Fruit fly (Drosophila melanogaster) whole organism, wandering third instar larva: ENCODE measurements around the gene Vap33.
A peak's percentile ranks its signal among the peaks of the same experiment; 100 is the strongest.

Experiments used
- Abd-B ChIP-seq: fragments of >200 bp; optimal IDR thresholded peaks from 2 replicates; lab custom pipeline; 2017; ENCODE audit warnings: missing biosample characterization, missing genetic modification characterization
- CG9705 ChIP-seq: fragments of 200-800 bp; sonication (Bioruptor generic); optimal IDR thresholded peaks from 2 replicates; lab custom pipeline; 2018; ENCODE audit warnings: missing biosample characterization, mild to moderate bottlenecking, missing genetic modification characterization
- Dfd ChIP-seq: fragments of >200 bp; optimal IDR thresholded peaks from 2 replicates; lab custom pipeline; 2017; ENCODE audit warnings: missing biosample characterization, missing genetic modification characterization
- GATAd ChIP-seq: sonication (Bioruptor generic); optimal IDR thresholded peaks from 2 replicates; lab custom pipeline; 2016; ENCODE audit warnings: missing biosample characterization, missing genetic modification characterization
- HLH106 ChIP-seq: fragments of 200-800 bp; optimal IDR thresholded peaks from 3 replicates; lab custom pipeline; 2019; ENCODE audit warnings: missing biosample characterization, mild to moderate bottlenecking, missing genetic modification characterization, moderate library complexity
- Hnf4 ChIP-seq: fragments of 200-800 bp; sonication (Bioruptor generic); optimal IDR thresholded peaks from 2 replicates; lab custom pipeline; 2016; ENCODE audit warnings: missing biosample characterization, mild to moderate bottlenecking, missing genetic modification characterization
- Hr78 ChIP-seq: fragments of >200 bp; optimal IDR thresholded peaks from 2 replicates; lab custom pipeline; 2017; ENCODE audit warnings: missing biosample characterization, missing genetic modification characterization
- Hr83 ChIP-seq: fragments of 200-300 bp; sonication (Bioruptor generic); optimal IDR thresholded peaks from 2 replicates; lab custom pipeline; 2016; ENCODE audit warnings: missing biosample characterization, mild to moderate bottlenecking, missing genetic modification characterization, moderate library complexity; ENCODE audit not compliant: poor library complexity, severe bottlenecking
- Jra ChIP-seq: sonication (Bioruptor generic); optimal IDR thresholded peaks from 2 replicates; lab custom pipeline; 2016; ENCODE audit warnings: missing biosample characterization, missing genetic modification characterization
- Myc ChIP-seq: fragments of >200 bp; optimal IDR thresholded peaks from 2 replicates; lab custom pipeline; 2017
- N ChIP-seq: fragments of >200 bp; optimal IDR thresholded peaks from 2 replicates; lab custom pipeline; 2018; ENCODE audit warnings: missing biosample characterization, missing external identifiers, missing genetic modification characterization
- OdsH ChIP-seq: fragments of 200-800 bp; sonication (Bioruptor generic); optimal IDR thresholded peaks from 2 replicates; lab custom pipeline; 2016; ENCODE audit warnings: missing biosample characterization, mild to moderate bottlenecking, missing genetic modification characterization
- Rel ChIP-seq, 2 experiments: fragments of 200-800 bp; sonication (Bioruptor generic) in 1 of 2; optimal IDR thresholded peaks; 2 replicates in 1 of 2; 3 replicates in 1 of 2; lab custom pipeline; 2016 to 2019; ENCODE audit warnings: mild to moderate bottlenecking in 2 of 2, missing biosample characterization in 2 of 2, missing genetic modification characterization in 2 of 2, moderate library complexity in 1 of 2
- Sp1 ChIP-seq: fragments of 200-800 bp; sonication (Bioruptor generic); optimal IDR thresholded peaks from 3 replicates; lab custom pipeline; 2019; ENCODE audit warnings: missing biosample characterization, mild to moderate bottlenecking, missing genetic modification characterization, moderate library complexity
- Vsx2 ChIP-seq: fragments of 200-300, 225-300 bp; sonication (Bioruptor generic); optimal IDR thresholded peaks from 2 replicates; lab custom pipeline; 2018; ENCODE audit warnings: missing biosample characterization, missing genetic modification characterization; ENCODE audit not compliant: partially characterized antibody
- br ChIP-seq: fragments of 200-800 bp; sonication (Bioruptor generic); optimal IDR thresholded peaks from 2 replicates; lab custom pipeline; 2016; ENCODE audit warnings: missing biosample characterization, missing genetic modification characterization
- brk ChIP-seq: fragments of 200-800 bp; sonication (Bioruptor generic); optimal IDR thresholded peaks from 2 replicates; lab custom pipeline; 2016; ENCODE audit warnings: missing biosample characterization, mild to moderate bottlenecking, missing genetic modification characterization
- dl ChIP-seq, 2 experiments: fragments of 175-275, 200-275 bp in 1 of 2; fragments of 200-275 bp in 1 of 2; sonication (Bioruptor generic); optimal IDR thresholded peaks; lab custom pipeline; 2018; ENCODE audit warnings: mild to moderate bottlenecking in 2 of 2, missing biosample characterization in 2 of 2, missing genetic modification characterization in 2 of 2, moderate library complexity in 2 of 2; ENCODE audit not compliant: partially characterized antibody in 2 of 2, insufficient read depth in 1 of 2
- dmrt93B ChIP-seq: fragments of 200-800 bp; sonication (Bioruptor generic); optimal IDR thresholded peaks from 2 replicates; lab custom pipeline; 2018; ENCODE audit warnings: missing biosample characterization, mild to moderate bottlenecking, missing genetic modification characterization
- dsf ChIP-seq: sonication (Bioruptor generic); optimal IDR thresholded peaks from 2 replicates; lab custom pipeline; 2016; ENCODE audit warnings: missing biosample characterization, missing genetic modification characterization, borderline replicate concordance
- foxo ChIP-seq, 2 experiments: fragments of 200-800 bp; sonication (Bioruptor generic); optimal IDR thresholded peaks; 2 replicates in 1 of 2; 3 replicates in 1 of 2; lab custom pipeline; 2016 to 2017; ENCODE audit warnings: missing biosample characterization in 2 of 2, missing genetic modification characterization in 2 of 2
- fru ChIP-seq: fragments of 200-800 bp; sonication (Bioruptor generic); optimal IDR thresholded peaks from 3 replicates; lab custom pipeline; 2016; ENCODE audit warnings: missing biosample characterization, mild to moderate bottlenecking, missing genetic modification characterization
- h ChIP-seq: fragments of 200-800 bp; sonication (Bioruptor generic); optimal IDR thresholded peaks from 3 replicates; lab custom pipeline; 2016; ENCODE audit warnings: missing biosample characterization, mild to moderate bottlenecking, missing genetic modification characterization
- jim ChIP-seq: fragments of 175-275, 200-325 bp; sonication (Bioruptor generic); optimal IDR thresholded peaks from 2 replicates; lab custom pipeline; 2016; ENCODE audit warnings: missing biosample characterization, mild to moderate bottlenecking, missing genetic modification characterization
- lola ChIP-seq: fragments of >200 bp; optimal IDR thresholded peaks from 2 replicates; lab custom pipeline; 2017; ENCODE audit warnings: missing biosample characterization, missing genetic modification characterization
- pan ChIP-seq: fragments of >200 bp; optimal IDR thresholded peaks from 2 replicates; lab custom pipeline; 2017
- psq ChIP-seq: fragments of 200-800 bp; sonication (Bioruptor generic); optimal IDR thresholded peaks from 3 replicates; lab custom pipeline; 2017; ENCODE audit warnings: missing biosample characterization, mild to moderate bottlenecking, missing genetic modification characterization, moderate library complexity
- rgr ChIP-seq: fragments of 200-800 bp; sonication (Bioruptor generic); optimal IDR thresholded peaks from 3 replicates; lab custom pipeline; 2016; ENCODE audit warnings: missing biosample characterization, mild to moderate bottlenecking, missing genetic modification characterization
- sage ChIP-seq: fragments of 200-800 bp; sonication (Bioruptor generic); optimal IDR thresholded peaks from 2 replicates; lab custom pipeline; 2016; ENCODE audit warnings: missing biosample characterization, mild to moderate bottlenecking, missing genetic modification characterization
- sv ChIP-seq: fragments of 200-800 bp; sonication (Bioruptor generic); optimal IDR thresholded peaks from 3 replicates; lab custom pipeline; 2016; ENCODE audit warnings: missing biosample characterization, missing genetic modification characterization
- tai ChIP-seq: sonication (Bioruptor generic); optimal IDR thresholded peaks from 2 replicates; lab custom pipeline; 2016; ENCODE audit warnings: missing biosample characterization, missing genetic modification characterization
- usp ChIP-seq: fragments of >200 bp; optimal IDR thresholded peaks from 2 replicates; lab custom pipeline; 2017; ENCODE audit warnings: missing biosample characterization, missing genetic modification characterization
- woc ChIP-seq: sonication (Bioruptor generic); optimal IDR thresholded peaks from 2 replicates; lab custom pipeline; 2016; ENCODE audit warnings: missing biosample characterization, mild to moderate bottlenecking, missing genetic modification characterization

The Vap33 gene

dm6 chrX:3948889-3949288 is at the start of gene Vap33:
TSS of gene Vap33 (plus strand) at chrX:3948975.
- TF ChIP-seq woc = no peak
- TF ChIP-seq jim = no peak
- TF ChIP-seq Hnf4 (GFP tag; lab: Kevin White, UChicago) = no peak
- no peak for TF ChIP-seq dl (GFP tag; optimal IDR thresholded peaks at IDR 0.05; lab: Kevin White, UChicago; ENCODE audit: insufficient read depth in 1 of 2, partially characterized antibody in 2 of 2)
- TF ChIP-seq psq = no peak
- TF ChIP-seq rgr (GFP tag; lab: Kevin White, UChicago) = no peak
- TF ChIP-seq tai (GFP tag; lab: Kevin White, UChicago) = no peak
- no peak for TF ChIP-seq Hr78
- TF ChIP-seq h = no peak
- no peak for TF ChIP-seq CG9705 (GFP tag; lab: Kevin White, UChicago)
- TF ChIP-seq usp (GFP tag; lab: Kevin White, UChicago) = no peak
- no peak for TF ChIP-seq Rel (GFP tag; optimal IDR thresholded peaks at IDR 0.05; lab: Kevin White, UChicago)
- TF ChIP-seq Rel (tag; optimal IDR thresholded peaks at IDR 0.05; lab: Kevin White, UChicago) = no peak
- no peak for TF ChIP-seq sage (GFP tag; lab: Kevin White, UChicago)
- TF ChIP-seq Dfd (GFP tag; lab: Kevin White, UChicago) = no peak
- TF ChIP-seq, all 38 proteins: peak for 0

- no peak for TF ChIP-seq Myc (lab: Kevin White, UChicago)
- no peak for TF ChIP-seq lola (GFP tag; lab: Kevin White, UChicago)
- TF ChIP-seq GATAd (GFP tag; lab: Kevin White, UChicago) = no peak
- TF ChIP-seq sage (GFP tag; lab: Kevin White, UChicago) = no peak
- no peak for TF ChIP-seq Vsx2 (GFP tag; lab: Kevin White, UChicago)
- TF ChIP-seq Hr83 (GFP tag; lab: Kevin White, UChicago) = no peak
- TF ChIP-seq dmrt93B (GFP tag; lab: Kevin White, UChicago) = no peak
- TF ChIP-seq Abd-B = no peak
- no peak for TF ChIP-seq h
- TF ChIP-seq HLH106 = no peak
- TF ChIP-seq CG9705 (GFP tag; lab: Kevin White, UChicago) = no peak
- TF ChIP-seq Jra = no peak
- TF ChIP-seq br (GFP tag; lab: Kevin White, UChicago) = no peak
- TF ChIP-seq rgr (GFP tag; lab: Kevin White, UChicago) = no peak
- TF ChIP-seq usp (GFP tag; lab: Kevin White, UChicago) = no peak
- no peak for TF ChIP-seq dl (GFP tag; optimal IDR thresholded peaks at IDR 0.05; lab: Kevin White, UChicago; ENCODE audit: insufficient read depth in 1 of 2, partially characterized antibody in 2 of 2)
- TF ChIP-seq, all 38 proteins: peak for 0
These were observed 46.8 kb upstream of the Vap33 start for dm6 chrX:3901926-3902325.

- TF ChIP-seq dsf (GFP tag; lab: Kevin White, UChicago) = no peak
- TF ChIP-seq foxo (GFP tag; optimal IDR thresholded peaks at IDR 0.05; lab: Kevin White, UChicago) = peak in 1 of 2 experiments; percentile 8
These were observed 20.3 kb upstream of the Vap33 start for dm6 chrX:3928520-3928919.

dm6 chrX:3930528-3931251 is 18.1 kb upstream of the Vap33 start, which contains the start of gene CG42541:
TSS of gene CG42541 (minus strand) at chrX:3930578.
- TF ChIP-seq Myc (lab: Kevin White, UChicago) (no peak), foxo (GFP tag; optimal IDR thresholded peaks at IDR 0.05; lab: Kevin White, UChicago) (no peak), HLH106 (no peak), N (GFP tag; lab: Kevin White, UChicago) (no peak), rgr (GFP tag; lab: Kevin White, UChicago) (no peak), pan (lab: Kevin White, UChicago) (no peak), Jra (no peak), Hr83 (GFP tag; lab: Kevin White, UChicago) (no peak), psq (no peak), h (no peak)

- TF ChIP-seq foxo (GFP tag; optimal IDR thresholded peaks at IDR 0.05; lab: Kevin White, UChicago) (peak in 1 of 2 experiments; percentile 49), Vsx2 (GFP tag; lab: Kevin White, UChicago) (no peak), dmrt93B (GFP tag; lab: Kevin White, UChicago) (no peak), Hnf4 (GFP tag; lab: Kevin White, UChicago) (no peak), sage (GFP tag; lab: Kevin White, UChicago) (no peak), usp (GFP tag; lab: Kevin White, UChicago) (no peak), Myc (lab: Kevin White, UChicago) (no peak), h (peak; percentile 30), fru (GFP tag; lab: Kevin White, UChicago) (peak; percentile 2), psq (peak; percentile 4), HLH106 (peak; percentile 34), Abd-B (no peak), Sp1 (GFP tag; lab: Kevin White, UChicago) (peak; percentile 5), brk (GFP tag; lab: Kevin White, UChicago) (no peak), Jra (no peak), OdsH (GFP tag; lab: Kevin White, UChicago) (peak; percentile 4), rgr (GFP tag; lab: Kevin White, UChicago) (peak; percentile 16), sv (no peak), N (GFP tag; lab: Kevin White, UChicago) (no peak)
These were observed 17.1 kb upstream of the Vap33 start for dm6 chrX:3931669-3932068.
